Fruit fly (Drosophila melanogaster): Measurements from ENCODE around the gene Dnz1.

DNA sequence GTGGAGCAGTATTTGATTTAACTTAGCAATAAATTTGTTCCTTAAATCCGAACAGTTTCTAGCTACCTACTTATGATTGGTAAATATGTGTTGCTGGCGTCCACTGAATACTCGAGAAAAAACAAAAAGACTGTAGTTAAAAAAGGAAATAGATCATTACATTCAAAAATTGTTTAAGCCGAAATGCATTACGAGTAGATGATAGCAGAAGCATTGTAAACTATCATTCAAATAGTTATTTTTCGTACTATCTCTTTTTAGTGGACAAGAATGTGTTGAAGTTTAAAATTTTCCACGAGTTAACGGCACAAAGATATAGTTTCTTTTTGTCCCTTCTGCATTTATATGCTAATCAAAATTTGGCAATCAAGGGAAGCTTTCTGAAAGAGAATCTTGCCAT, 32.4 kb upstream of the Dnz1 start, which contains the start of gene CG14071:
- TF ChIP-seq usp (GFP tag; optimal IDR thresholded peaks at IDR 0.05) (no peak), psq (optimal IDR thresholded peaks at IDR 0.05) (no peak), Dll (optimal IDR thresholded peaks at IDR 0.05) (no peak), pan (optimal IDR thresholded peaks at IDR 0.05) (no peak)
